Worm (Caenorhabditis elegans) whole organism, L3 larva: ENCODE data around the gene oac-21.

Experiments
- R02D3.7 ChIP-seq: fragments of 150-350 bp; optimal IDR thresholded peaks from 2 replicates; lab custom pipeline; 2014; ENCODE audit warnings: missing biosample characterization, missing genetic modification characterization
- elt-1 ChIP-seq: fragments of 150-350 bp; optimal IDR thresholded peaks from 2 replicates; lab custom pipeline; 2014; ENCODE audit warnings: missing biosample characterization, missing genetic modification characterization
- elt-2 ChIP-seq: sonication (generic microtip); optimal IDR thresholded peaks from 2 replicates; lab custom pipeline; 2016; ENCODE audit warnings: missing genetic modification reagents, mild to moderate bottlenecking, missing genetic modification characterization, missing compliant biosample characterization
- hmg-11 ChIP-seq: sonication (generic microtip); optimal IDR thresholded peaks from 2 replicates; lab custom pipeline; 2016; ENCODE audit warnings: missing genetic modification characterization, missing compliant biosample characterization
- nhr-11 ChIP-seq: fragments of 150-350 bp; optimal IDR thresholded peaks from 2 replicates; lab custom pipeline; 2014; ENCODE audit warnings: missing biosample characterization, missing genetic modification characterization
- nhr-237 ChIP-seq: fragments of 150-350 bp; optimal IDR thresholded peaks from 2 replicates; lab custom pipeline; 2014; ENCODE audit warnings: missing biosample characterization, missing genetic modification characterization
- nhr-28 ChIP-seq: fragments of 150-350 bp; optimal IDR thresholded peaks from 2 replicates; lab custom pipeline; 2014; ENCODE audit warnings: missing biosample characterization, missing genetic modification characterization
- pha-4 ChIP-seq: fragments of 150-350 bp; optimal IDR thresholded peaks from 2 replicates; lab custom pipeline; 2014; ENCODE audit warnings: missing biosample characterization, missing genetic modification reagents, missing genetic modification characterization
- unc-39 ChIP-seq: sonication (generic microtip); optimal IDR thresholded peaks from 4 replicates; lab custom pipeline; 2017; ENCODE audit warnings: missing biosample characterization, missing genetic modification characterization
- unc-62 ChIP-seq: fragments of 150-350 bp; sonication (generic microtip); optimal IDR thresholded peaks from 4 replicates; lab custom pipeline; 2014; ENCODE audit warnings: missing biosample characterization, missing genetic modification reagents, missing genetic modification characterization

DNA sequence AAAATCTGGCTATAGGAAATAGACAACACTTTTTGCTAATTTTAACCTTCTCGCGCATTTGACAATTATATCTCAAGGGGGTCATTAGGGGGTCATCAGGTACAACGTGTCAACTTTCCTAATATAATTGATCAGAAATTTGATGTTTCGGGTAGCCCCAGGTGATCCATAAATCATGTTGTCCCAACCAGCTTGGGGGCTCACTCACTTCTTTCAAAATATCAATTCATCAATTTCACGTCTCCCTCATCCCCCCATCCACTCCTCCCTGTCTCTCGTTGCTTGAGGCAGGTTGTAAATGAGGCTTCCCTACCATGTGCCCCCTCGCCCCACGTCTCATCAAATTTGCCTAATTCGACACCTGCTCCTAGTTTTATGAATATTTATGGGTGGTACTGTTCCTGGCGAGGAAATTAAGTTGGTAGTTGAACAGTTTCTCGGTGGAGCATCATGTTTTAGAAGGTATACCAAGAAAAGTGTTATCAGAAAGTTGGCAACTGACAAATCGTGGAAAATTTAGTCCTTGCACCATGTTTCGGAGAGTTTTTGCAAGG lies 31.0 kb upstream of the oac-21 start:
- no peak for TF ChIP-seq R02D3.7 (tag; lab: Kevin White, UChicago)
- no peak for TF ChIP-seq nhr-237 (tag; lab: Kevin White, UChicago)
- no peak for TF ChIP-seq nhr-28 (tag; lab: Kevin White, UChicago)
- TF ChIP-seq elt-2 = no peak
- TF ChIP-seq pha-4 (tag; lab: Kevin White, UChicago) = no peak
- TF ChIP-seq nhr-11 = no peak
- no peak for TF ChIP-seq unc-62
- TF ChIP-seq elt-1 (tag; lab: Kevin White, UChicago) = no peak
- no peak for TF ChIP-seq hmg-11 (tag; lab: Kevin White, UChicago)
- TF ChIP-seq unc-39 (tag; lab: Kevin White, UChicago) = no peak
